Fruit fly (Drosophila melanogaster) whole organism, embryonic: ENCODE measurements around the gene dx.
A peak's percentile ranks its signal among the peaks of the same experiment; 100 is the strongest.

ENCODE experiments used
- CG10274 ChIP-seq: fragments of 200-800 bp; sonication (Bioruptor generic); optimal IDR thresholded peaks from 3 replicates; lab custom pipeline; 2017; ENCODE audit warnings: missing biosample characterization, mild to moderate bottlenecking, missing genetic modification characterization
- CG11247 ChIP-seq: fragments of 200-800 bp; sonication (Bioruptor generic); IDR thresholded peaks from 2 replicates; pipeline ENCODE4 v1.3.6; 2022; ENCODE audit warnings: missing biosample characterization, missing genetic modification characterization
- CG11456 ChIP-seq: fragments of 200-800 bp; sonication (Bioruptor generic); IDR thresholded peaks from 3 replicates; pipeline ENCODE4 v1.3.6; 2022; ENCODE audit warnings: missing biosample characterization, missing genetic modification characterization
- CG11695 ChIP-seq: fragments of 200-800 bp; sonication (Bioruptor generic); IDR thresholded peaks from 3 replicates; pipeline ENCODE4 v1.3.6; 2022; ENCODE audit warnings: missing biosample characterization, missing genetic modification characterization
- CG11696 ChIP-seq: fragments of 200-800 bp; sonication (Bioruptor generic); IDR thresholded peaks from 2 replicates; pipeline ENCODE4 v1.3.6; 2022; ENCODE audit warnings: missing biosample characterization, missing genetic modification characterization
- CG12071 ChIP-seq: fragments of 200-800 bp; sonication (Bioruptor generic); optimal IDR thresholded peaks from 3 replicates; lab custom pipeline; 2018; ENCODE audit warnings: missing biosample characterization, mild to moderate bottlenecking, missing genetic modification characterization
- CG13123 ChIP-seq: fragments of 200-800 bp; sonication (Bioruptor generic); optimal IDR thresholded peaks from 2 replicates; lab custom pipeline; 2016; ENCODE audit warnings: missing biosample characterization, missing genetic modification characterization
- CG14667 ChIP-seq: fragments of 200-800 bp; sonication (Bioruptor generic); IDR thresholded peaks from 2 replicates; pipeline ENCODE4 v1.3.6; 2022; ENCODE audit warnings: missing biosample characterization, missing genetic modification characterization
- CG1602 ChIP-seq: fragments of 200-800 bp; sonication (Bioruptor generic); optimal IDR thresholded peaks from 3 replicates; lab custom pipeline; 2016; ENCODE audit warnings: missing biosample characterization, missing genetic modification characterization
- CG16863 ChIP-seq: fragments of 200-800 bp; sonication (Bioruptor generic); optimal IDR thresholded peaks from 3 replicates; lab custom pipeline; 2016; ENCODE audit warnings: missing biosample characterization, missing genetic modification characterization
- CG17361 ChIP-seq: fragments of 200-800 bp; sonication (Bioruptor generic); IDR thresholded peaks from 3 replicates; pipeline ENCODE4 v1.3.6; 2022; ENCODE audit warnings: missing biosample characterization, missing genetic modification characterization
- CG17912 ChIP-seq: fragments of 200-800 bp; sonication (Bioruptor generic); optimal IDR thresholded peaks from 2 replicates; lab custom pipeline; 2018; ENCODE audit warnings: missing biosample characterization, mild to moderate bottlenecking, missing genetic modification characterization
- CG18599 ChIP-seq: fragments of 200-800 bp; sonication (Bioruptor generic); optimal IDR thresholded peaks from 3 replicates; lab custom pipeline; 2017; ENCODE audit warnings: missing biosample characterization, missing genetic modification characterization, mild to moderate bottlenecking, moderate library complexity, missing genetic modification reagents
- CG2120 ChIP-seq: fragments of 200-800 bp; sonication (Bioruptor generic); optimal IDR thresholded peaks from 3 replicates; lab custom pipeline; 2016; ENCODE audit warnings: missing biosample characterization, missing genetic modification characterization
- CG32772 ChIP-seq: fragments of 200-800 bp; sonication (Bioruptor generic); IDR thresholded peaks from 2 replicates; pipeline ENCODE4 v1.3.6; 2022; ENCODE audit warnings: missing biosample characterization, missing genetic modification characterization
- CG3281 ChIP-seq: fragments of 200-800 bp; sonication (Bioruptor generic); optimal IDR thresholded peaks from 3 replicates; lab custom pipeline; 2017; ENCODE audit warnings: missing biosample characterization, mild to moderate bottlenecking, missing genetic modification characterization
- CG4820 ChIP-seq: fragments of 200-800 bp; sonication (Bioruptor generic); optimal IDR thresholded peaks from 3 replicates; lab custom pipeline; 2016; ENCODE audit warnings: missing biosample characterization, missing genetic modification characterization
- CG5180 ChIP-seq: fragments of 200-800 bp; sonication (Bioruptor generic); optimal IDR thresholded peaks from 3 replicates; lab custom pipeline; 2017; ENCODE audit warnings: missing biosample characterization, missing genetic modification characterization, mild to moderate bottlenecking, moderate library complexity, missing genetic modification reagents
- CG7839 ChIP-seq: fragments of 200-800 bp; sonication (Bioruptor generic); optimal IDR thresholded peaks from 3 replicates; lab custom pipeline; 2018; ENCODE audit warnings: missing biosample characterization, mild to moderate bottlenecking, missing genetic modification characterization, moderate library complexity
- CG7928 ChIP-seq: fragments of 200-800 bp; sonication (Bioruptor generic); optimal IDR thresholded peaks from 2 replicates; lab custom pipeline; 2017; ENCODE audit warnings: missing biosample characterization, mild to moderate bottlenecking, missing genetic modification characterization
- CG9797 ChIP-seq: fragments of 200-800 bp; sonication (Bioruptor generic); optimal IDR thresholded peaks from 3 replicates; lab custom pipeline; 2018; ENCODE audit warnings: missing biosample characterization, mild to moderate bottlenecking, missing genetic modification characterization
- Chrac-16 ChIP-seq: fragments of 200-800 bp; sonication (Bioruptor generic); optimal IDR thresholded peaks from 3 replicates; lab custom pipeline; 2016; ENCODE audit warnings: missing biosample characterization, missing genetic modification characterization
- Dfd ChIP-seq, 2 experiments: fragments of >200 bp; optimal IDR thresholded peaks; 2 replicates each; lab custom pipeline; 2017; ENCODE audit warnings: missing biosample characterization in 2 of 2, missing genetic modification characterization in 2 of 2
- Elba2 ChIP-seq: fragments of 200-800 bp; sonication (Bioruptor generic); optimal IDR thresholded peaks from 3 replicates; lab custom pipeline; 2016; ENCODE audit warnings: missing biosample characterization, missing genetic modification characterization
- HLH54F ChIP-seq: fragments of 200-800 bp; sonication (Bioruptor generic); optimal IDR thresholded peaks from 3 replicates; lab custom pipeline; 2016; ENCODE audit warnings: missing biosample characterization, missing genetic modification characterization
- Hr39 ChIP-seq: fragments of >200 bp; optimal IDR thresholded peaks from 2 replicates; lab custom pipeline; 2017
- Mad ChIP-seq: fragments of 200-800 bp; sonication (Bioruptor generic); optimal IDR thresholded peaks from 2 replicates; lab custom pipeline; 2016; ENCODE audit warnings: missing biosample characterization, missing genetic modification characterization
- NK7.1 ChIP-seq: fragments of 200-800 bp; sonication (Bioruptor generic); optimal IDR thresholded peaks from 3 replicates; lab custom pipeline; 2016; ENCODE audit warnings: missing biosample characterization, missing genetic modification characterization
- Neu2 ChIP-seq: fragments of 200-800 bp; sonication (Bioruptor generic); optimal IDR thresholded peaks from 3 replicates; lab custom pipeline; 2016; ENCODE audit warnings: missing biosample characterization, missing genetic modification characterization, borderline replicate concordance
- Six4 ChIP-seq: fragments of 200-800 bp; sonication (Bioruptor generic); optimal IDR thresholded peaks from 2 replicates; lab custom pipeline; 2016; ENCODE audit warnings: missing biosample characterization, missing genetic modification characterization
- TFAM ChIP-seq: fragments of 200-800 bp; sonication (Bioruptor generic); optimal IDR thresholded peaks from 2 replicates; lab custom pipeline; 2017; ENCODE audit warnings: missing biosample characterization, missing genetic modification characterization, inconsistent platforms
- Xbp1 ChIP-seq: fragments of 200-800 bp; sonication (Bioruptor generic); optimal IDR thresholded peaks from 3 replicates; lab custom pipeline; 2016; ENCODE audit warnings: missing biosample characterization, mild to moderate bottlenecking, missing genetic modification characterization
- caup ChIP-seq: fragments of 200-800 bp; sonication (Bioruptor generic); optimal IDR thresholded peaks from 3 replicates; lab custom pipeline; 2017; ENCODE audit warnings: missing biosample characterization, mild to moderate bottlenecking, missing genetic modification characterization, moderate library complexity; ENCODE audit not compliant: severe bottlenecking
- chn ChIP-seq: fragments of 200-800 bp; sonication (Bioruptor generic); optimal IDR thresholded peaks from 2 replicates; lab custom pipeline; 2016; ENCODE audit warnings: missing biosample characterization, missing genetic modification characterization
- crol ChIP-seq: fragments of 200-800 bp; sonication (Bioruptor generic); IDR thresholded peaks from 2 replicates; pipeline ENCODE4 v1.3.6; 2022; ENCODE audit warnings: missing biosample characterization, missing genetic modification characterization
- da ChIP-seq: fragments of 200-800 bp; sonication (Bioruptor generic); optimal IDR thresholded peaks from 2 replicates; lab custom pipeline; 2016; ENCODE audit warnings: missing biosample characterization, missing genetic modification characterization
- fd3F ChIP-seq: fragments of 200-800 bp; sonication (Bioruptor generic); optimal IDR thresholded peaks from 2 replicates; lab custom pipeline; 2018; ENCODE audit warnings: missing biosample characterization, mild to moderate bottlenecking, missing genetic modification characterization, moderate library complexity
- her ChIP-seq: fragments of 200-800 bp; sonication (Bioruptor generic); optimal IDR thresholded peaks from 2 replicates; lab custom pipeline; 2016; ENCODE audit warnings: missing biosample characterization, missing genetic modification characterization
- maf-S ChIP-seq: fragments of 200-800 bp; sonication (Bioruptor generic); optimal IDR thresholded peaks from 2 replicates; lab custom pipeline; 2016; ENCODE audit warnings: missing biosample characterization, missing genetic modification characterization
- oc ChIP-seq: fragments of 200-800 bp; sonication (Bioruptor generic); optimal IDR thresholded peaks from 2 replicates; lab custom pipeline; 2018; ENCODE audit warnings: missing biosample characterization, mild to moderate bottlenecking, missing genetic modification characterization, moderate library complexity
- salm ChIP-seq: fragments of 200-800 bp; sonication (Bioruptor generic); optimal IDR thresholded peaks from 2 replicates; lab custom pipeline; 2018; ENCODE audit warnings: missing biosample characterization, mild to moderate bottlenecking, missing genetic modification characterization
- sim ChIP-seq: fragments of 200-800 bp; sonication (Bioruptor generic); IDR thresholded peaks from 2 replicates; pipeline ENCODE4 v1.3.6; 2022; ENCODE audit warnings: missing biosample characterization, missing genetic modification characterization
- vfl ChIP-seq: fragments of 200-800 bp; sonication (Bioruptor generic); optimal IDR thresholded peaks from 2 replicates; lab custom pipeline; 2016; ENCODE audit warnings: missing biosample characterization, missing genetic modification characterization
- vvl ChIP-seq: fragments of 200-800 bp; sonication (Bioruptor generic); IDR thresholded peaks from 2 replicates; pipeline ENCODE4 v1.3.6; 2022; ENCODE audit warnings: missing biosample characterization, missing genetic modification characterization
- z ChIP-seq: fragments of 200-800 bp; sonication (Bioruptor generic); IDR thresholded peaks from 3 replicates; pipeline ENCODE4 v1.3.6; 2022; ENCODE audit warnings: missing biosample characterization, missing genetic modification characterization
- zfh2 ChIP-seq: fragments of 200-800 bp; sonication (Bioruptor generic); optimal IDR thresholded peaks from 2 replicates; lab custom pipeline; 2016; ENCODE audit warnings: missing biosample characterization, missing genetic modification characterization

Gene dx

dm6 chrX:6528508-6528998 is 5.2 kb upstream of the dx start, which contains the start of gene Agxt (continued):
- TF ChIP-seq sim (GFP tag; lab: Robert Waterston, UW) (no peak), Elba2 (GFP tag; lab: Kevin White, UChicago) (no peak), CG7928 (GFP tag; lab: Kevin White, UChicago) (no peak), CG7839 (tag; lab: Kevin White, UChicago) (peak; percentile 42)

- TF ChIP-seq CG11695 (GFP tag; lab: Robert Waterston, UW) (peak; percentile 63), maf-S (no peak), chn (GFP tag; lab: Kevin White, UChicago) (no peak), CG16863 (no peak), z (GFP tag; lab: Robert Waterston, UW) (peak; percentile 51; the same call in 1 of the 3 replicates)
- TF ChIP-seq, all 482 proteins: peak for 2
Observed at dm6 chrX:6529179-6529766, 4.5 kb upstream of the dx start.

- no peak for TF ChIP-seq Neu2 (GFP tag; lab: Kevin White, UChicago)
- TF ChIP-seq TFAM: peak; percentile 27
- peak; percentile 75 for TF ChIP-seq CG9797 (GFP tag; lab: Kevin White, UChicago)
- peak; percentile 48 for TF ChIP-seq Mad
- TF ChIP-seq CG32772 (GFP tag; lab: Robert Waterston, UW): peak; percentile 34; the same call in 1 of the 2 replicates
- TF ChIP-seq vfl (GFP tag; lab: Kevin White, UChicago): no peak
- TF ChIP-seq CG17912 (GFP tag; lab: Kevin White, UChicago): peak; percentile 76
- TF ChIP-seq CG3281 (GFP tag; lab: Kevin White, UChicago): peak; percentile 77
- peak; percentile 74 for TF ChIP-seq CG17361 (GFP tag; lab: Robert Waterston, UW)
- TF ChIP-seq CG11695 (GFP tag; lab: Robert Waterston, UW): no peak
- TF ChIP-seq crol (GFP tag; lab: Robert Waterston, UW): no peak
- peak; percentile 35 for TF ChIP-seq HLH54F (GFP tag; lab: Kevin White, UChicago)
- TF ChIP-seq CG11247 (GFP tag; lab: Robert Waterston, UW): peak; percentile 32
- peak; percentile 28 for TF ChIP-seq CG4820 (GFP tag; lab: Kevin White, UChicago)
- peak; percentile 53 for TF ChIP-seq Xbp1
- no peak for TF ChIP-seq Hr39 (lab: Kevin White, UChicago)
- peak; percentile 52 for TF ChIP-seq CG10274
- no peak for TF ChIP-seq Chrac-16 (GFP tag; lab: Kevin White, UChicago)
- TF ChIP-seq CG1602 (GFP tag; lab: Kevin White, UChicago): no peak
- no peak for TF ChIP-seq CG13123
- TF ChIP-seq CG11456 (GFP tag; lab: Robert Waterston, UW): peak; percentile 78; the same call in 2 of the 3 replicates
- peak; percentile 53 for TF ChIP-seq her (GFP tag; lab: Kevin White, UChicago)
- TF ChIP-seq caup: peak; percentile 87
- TF ChIP-seq zfh2 (GFP tag; lab: Kevin White, UChicago): peak; percentile 17
- TF ChIP-seq salm (tag; lab: Kevin White, UChicago): peak; percentile 44
- peak; percentile 19 for TF ChIP-seq Six4 (GFP tag; lab: Kevin White, UChicago)
- no peak for TF ChIP-seq oc (tag; lab: Kevin White, UChicago)
- TF ChIP-seq vvl (GFP tag; lab: Robert Waterston, UW): peak; percentile 81
- TF ChIP-seq fd3F (GFP tag; lab: Kevin White, UChicago): no peak
- TF ChIP-seq CG11696 (GFP tag; lab: Robert Waterston, UW): peak; percentile 47; the same call in 1 of the 2 replicates
- TF ChIP-seq CG18599 (GFP tag; lab: Kevin White, UChicago): peak; percentile 71
- TF ChIP-seq Dfd (GFP tag; optimal IDR thresholded peaks at IDR 0.05; lab: Kevin White, UChicago): no peak
- no peak for TF ChIP-seq CG2120 (GFP tag; lab: Kevin White, UChicago)
- no peak for TF ChIP-seq CG14667 (GFP tag; lab: Robert Waterston, UW)
- peak; percentile 86 for TF ChIP-seq CG12071
- peak; percentile 26 for TF ChIP-seq da (GFP tag; lab: Kevin White, UChicago)
- peak; percentile 57 for TF ChIP-seq NK7.1 (GFP tag; lab: Kevin White, UChicago)
- TF ChIP-seq CG5180 (GFP tag; lab: Kevin White, UChicago): peak; percentile 48
- TF ChIP-seq CG7928 (GFP tag; lab: Kevin White, UChicago): no peak
Observed at dm6 chrX:6533101-6533636, 630 bp upstream of the dx start, which contains the start of gene RpL7A. Gene RpL7A, minus strand, starts transcription at chrX:6533348.
